Worm (Caenorhabditis elegans): Measurements from ENCODE around the gene T05A8.3.

T05A8.3 gene

ce11 chrII:2736938-2737337 is 19.7 kb upstream of the T05A8.3 start:
- TF ChIP-seq nhr-25 (tag; optimal IDR thresholded peaks at IDR 0.05; ENCODE audit: borderline replicate concordance, insufficient read depth) (no peak), php-3 (GFP tag; IDR thresholded peaks at IDR 0.05) (0 out of 2 replicates have a peak, but pooled peaks have one; percentile 12), lin-29 (GFP tag; IDR thresholded peaks at IDR 0.05) (0 out of 2 replicates have a peak, but pooled peaks have one; percentile 19), zfp-2 (tag; optimal IDR thresholded peaks at IDR 0.05) (no peak), attf-4 (tag; optimal IDR thresholded peaks at IDR 0.05) (no peak), unc-130 (GFP tag; optimal IDR thresholded peaks at IDR 0.05) (no peak), nhr-76 (tag; optimal IDR thresholded peaks at IDR 0.05) (no peak), vab-7 (GFP tag; IDR thresholded peaks at IDR 0.05) (no peak), Y5F2A.4 (GFP tag; optimal IDR thresholded peaks at IDR 0.05) (no peak), unc-62 (GFP tag; optimal IDR thresholded peaks at IDR 0.05 in 1 of 2) (no peak), unc-62 (tag; optimal IDR thresholded peaks at IDR 0.05) (no peak), Y75B8A.6 (GFP tag; IDR thresholded peaks at IDR 0.05) (no peak), daf-19 (GFP tag; conservative IDR thresholded peaks at IDR 0.05) (no peak), gei-8 (GFP tag; optimal IDR thresholded peaks at IDR 0.05) (no peak), nhr-77 (tag; optimal IDR thresholded peaks at IDR 0.05) (no peak), Y105C5A.15 (GFP tag; IDR thresholded peaks at IDR 0.05) (no peak), ZK337.2 (GFP tag; IDR thresholded peaks at IDR 0.05) (no peak), set-16 (GFP tag; IDR thresholded peaks at IDR 0.05) (peak; percentile 82), lim-7 (GFP tag; IDR thresholded peaks at IDR 0.05) (peak; percentile 34; the same call in 1 of the 2 replicates), lin-13 (GFP tag; optimal IDR thresholded peaks at IDR 0.05) (no peak), lir-3 (tag; optimal IDR thresholded peaks at IDR 0.05) (no peak), ces-1 (GFP tag; optimal IDR thresholded peaks at IDR 0.05) (no peak), zfp-3 (GFP tag; conservative IDR thresholded peaks at IDR 0.05) (no peak)

DNA sequence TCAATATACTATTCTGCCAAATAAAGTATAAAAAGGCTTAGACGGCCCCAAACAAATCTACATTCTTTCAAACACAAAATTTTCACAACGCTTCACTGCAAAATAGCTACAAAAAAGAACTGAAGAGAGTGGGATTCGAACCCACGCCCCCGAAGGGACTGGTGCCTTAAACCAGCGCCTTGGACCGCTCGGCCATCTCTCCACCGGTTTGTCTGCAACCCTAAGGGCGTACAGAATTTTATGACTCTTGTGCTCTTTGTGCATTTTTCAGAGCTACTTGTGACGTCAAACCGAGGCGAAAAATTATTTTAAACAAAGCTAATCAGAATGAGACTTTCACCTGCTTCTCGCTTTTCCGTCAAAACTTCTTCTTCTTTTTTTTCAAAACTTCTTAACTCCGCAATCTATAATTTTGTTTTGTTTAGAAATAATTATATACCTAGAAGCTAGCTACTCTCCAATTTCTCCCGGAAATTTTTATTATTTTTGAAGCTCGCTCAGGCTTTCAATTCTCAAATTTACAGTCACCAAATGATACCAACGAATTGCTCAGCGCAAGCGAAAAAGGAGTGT is 19.0 kb upstream of the T05A8.3 start, which contains the start of gene T05A8.8:
T05A8.8 (plus strand) TSS at position 523 of the 573 bp plus-strand sequence.
- TF ChIP-seq mes-2 (tag; optimal IDR thresholded peaks at IDR 0.05; ENCODE audit: poor library complexity, severe bottlenecking) (no peak), Y75B8A.6 (GFP tag; IDR thresholded peaks at IDR 0.05) (0 out of 2 replicates have a peak, but pooled peaks have one; percentile 34), spr-3 (GFP tag; optimal IDR thresholded peaks at IDR 0.05) (no peak), F26F4.8 (GFP tag; conservative IDR thresholded peaks at IDR 0.05) (peak; percentile 70; the same call in 1 of the 2 replicates), D1046.2 (GFP tag; IDR thresholded peaks at IDR 0.05) (0 out of 2 replicates have a peak, but pooled peaks have one; percentile 36), T26A8.4 (GFP tag; IDR thresholded peaks at IDR 0.05) (no peak), pqm-1 (tag; optimal IDR thresholded peaks at IDR 0.05) (no peak), egl-43 (GFP tag; IDR thresholded peaks at IDR 0.05) (peak; percentile 67), madf-9 (GFP tag; conservative IDR thresholded peaks at IDR 0.05) (0 out of 2 replicates have a peak, but pooled peaks have one; percentile 15), vab-7 (GFP tag; IDR thresholded peaks at IDR 0.05) (0 out of 2 replicates have a peak, but pooled peaks have one; percentile 35), daf-12 (tag; optimal IDR thresholded peaks at IDR 0.05) (no peak), lin-38 (GFP tag; IDR thresholded peaks at IDR 0.05) (no peak; the same call in 1 of the 2 replicates), ztf-11 (tag; optimal IDR thresholded peaks at IDR 0.05) (no peak), madf-5 (GFP tag; IDR thresholded peaks at IDR 0.05) (0 out of 4 replicates have a peak, but pooled peaks have one; percentile 27 to 41), daf-8 (GFP tag; IDR thresholded peaks at IDR 0.05) (no peak), unc-62 (GFP tag; optimal IDR thresholded peaks at IDR 0.05 in 1 of 2) (peak in 1 of 2 experiments; percentile 51), unc-62 (tag; optimal IDR thresholded peaks at IDR 0.05) (no peak), lim-7 (GFP tag; IDR thresholded peaks at IDR 0.05) (0 out of 2 replicates have a peak, but pooled peaks have one; percentile 48), zfp-2 (tag; optimal IDR thresholded peaks at IDR 0.05) (no peak), lir-3 (tag; optimal IDR thresholded peaks at IDR 0.05) (no peak), ctbp-1 (GFP tag; IDR thresholded peaks at IDR 0.05) (no peak), zag-1 (tag; optimal IDR thresholded peaks at IDR 0.05) (no peak), dmd-8 (GFP tag; IDR thresholded peaks at IDR 0.05) (0 out of 2 replicates have a peak, but pooled peaks have one; percentile 5)
